Worm (Caenorhabditis elegans) whole organism, mixed stage, embryonic: ENCODE measurements around the gene B0336.12.

Experiments
- drap-1 ChIP-seq: fragments of 200-800 bp; sonication (Bioruptor generic); optimal IDR thresholded peaks from 3 replicates; lab custom pipeline; 2018; ENCODE audit warnings: mild to moderate bottlenecking, missing genetic modification characterization, missing compliant biosample characterization
- elt-1 ChIP-seq: sonication (generic microtip); optimal IDR thresholded peaks from 2 replicates; lab custom pipeline; 2017; ENCODE audit warnings: missing genetic modification characterization, mild to moderate bottlenecking, missing compliant biosample characterization, antibody characterized with exemption, moderate library complexity, borderline replicate concordance; ENCODE audit not compliant: insufficient read depth
- nhr-12 ChIP-seq: fragments of 150-350 bp; optimal IDR thresholded peaks from 2 replicates; lab custom pipeline; 2014; ENCODE audit warnings: missing biosample characterization, missing genetic modification characterization
- snpc-4 ChIP-seq: fragments of 150-350 bp; optimal IDR thresholded peaks from 2 replicates; lab custom pipeline; 2014; ENCODE audit warnings: missing biosample characterization, missing genetic modification characterization
- ztf-11 ChIP-seq: fragments of 150-350 bp; optimal IDR thresholded peaks from 2 replicates; lab custom pipeline; 2014; ENCODE audit warnings: missing biosample characterization, missing genetic modification characterization

DNA sequence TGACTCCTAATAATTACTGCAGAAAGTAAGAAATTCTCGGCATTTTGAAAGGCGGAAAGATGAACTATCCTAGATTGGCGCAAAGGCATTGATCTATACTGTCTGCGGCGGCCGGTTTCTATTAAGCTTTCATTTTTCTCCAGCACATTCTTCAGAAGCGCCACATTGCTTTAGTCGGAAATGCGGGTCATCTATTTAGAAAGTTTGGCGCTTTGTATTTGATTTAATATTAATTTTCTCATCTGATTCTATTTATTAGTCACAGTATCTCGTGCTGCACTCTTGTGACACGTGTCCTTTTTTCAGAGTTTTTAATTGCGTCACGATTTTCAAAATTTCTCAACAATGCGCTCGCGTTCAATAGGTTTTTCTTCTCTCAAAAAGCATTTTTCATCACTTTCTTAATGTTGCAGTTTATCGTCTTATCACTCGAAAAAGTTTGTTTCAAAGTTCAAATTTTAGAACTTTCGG is 5.1 kb upstream of the B0336.12 start:
- no peak for TF ChIP-seq snpc-4 (tag; lab: Kevin White, UChicago)
- TF ChIP-seq elt-1 (tag; lab: Kevin White, UChicago), result no peak
- TF ChIP-seq nhr-12, result no peak
- no peak for TF ChIP-seq drap-1 (GFP tag; lab: Kevin White, UChicago)
- no peak for TF ChIP-seq ztf-11 (tag; lab: Kevin White, UChicago)
